Fruit fly (Drosophila melanogaster) whole organism, adult: Measurements from ENCODE around the gene Lkb1.

Experiments
- CG12768 ChIP-seq: fragments of 200-800 bp; sonication (Bioruptor generic); optimal IDR thresholded peaks from 2 replicates; lab custom pipeline; 2017; ENCODE audit warnings: missing biosample characterization, missing genetic modification characterization, mild to moderate bottlenecking, moderate library complexity, missing genetic modification reagents
- CG14711 ChIP-seq: fragments of 200-800 bp; sonication (Bioruptor generic); optimal IDR thresholded peaks from 2 replicates; lab custom pipeline; 2018; ENCODE audit warnings: missing biosample characterization, mild to moderate bottlenecking, missing genetic modification characterization, moderate library complexity
- CG1620 ChIP-seq: fragments of 200-800 bp; sonication (Bioruptor generic); optimal IDR thresholded peaks from 2 replicates; lab custom pipeline; 2016; ENCODE audit warnings: missing biosample characterization, missing genetic modification characterization
- CG7045 ChIP-seq: fragments of 200-800 bp; sonication (Bioruptor generic); optimal IDR thresholded peaks from 2 replicates; lab custom pipeline; 2017; ENCODE audit warnings: missing biosample characterization, mild to moderate bottlenecking, missing genetic modification characterization
- Clk ChIP-seq: fragments of 200-800 bp; sonication (Bioruptor generic); optimal IDR thresholded peaks from 2 replicates; lab custom pipeline; 2017; ENCODE audit warnings: missing biosample characterization, missing genetic modification characterization
- Hr96 ChIP-seq: fragments of 200-800 bp; sonication (Bioruptor generic); optimal IDR thresholded peaks from 2 replicates; lab custom pipeline; 2016; ENCODE audit warnings: missing biosample characterization, missing genetic modification characterization
- Mnt ChIP-seq: fragments of 200-800 bp; sonication (Bioruptor generic); optimal IDR thresholded peaks from 2 replicates; lab custom pipeline; 2016; ENCODE audit warnings: missing biosample characterization, mild to moderate bottlenecking, missing genetic modification characterization
- bab1 ChIP-seq: fragments of 200-800 bp; sonication (Bioruptor generic); optimal IDR thresholded peaks from 3 replicates; lab custom pipeline; 2019; ENCODE audit warnings: missing biosample characterization, mild to moderate bottlenecking, missing genetic modification characterization, moderate library complexity
- cic ChIP-seq: fragments of 200-800 bp; sonication (Bioruptor generic); optimal IDR thresholded peaks from 2 replicates; lab custom pipeline; 2017; ENCODE audit warnings: missing biosample characterization, mild to moderate bottlenecking, missing genetic modification characterization, moderate library complexity
- cnc ChIP-seq, 2 experiments: fragments of >200 bp; optimal IDR thresholded peaks; 2 replicates each; lab custom pipeline; 2017
- kay ChIP-seq: fragments of 200-800 bp; sonication (Bioruptor generic); peaks from one replicate; lab custom pipeline; 2016; ENCODE audit warnings: missing biosample characterization, missing genetic modification characterization, borderline replicate concordance
- ovo ChIP-seq: fragments of 200-800 bp; sonication (Bioruptor generic); optimal IDR thresholded peaks from 2 replicates; lab custom pipeline; 2016; ENCODE audit warnings: missing biosample characterization, missing genetic modification characterization
- pad ChIP-seq: fragments of 200-800 bp; sonication (Bioruptor generic); optimal IDR thresholded peaks from 3 replicates; lab custom pipeline; 2017; ENCODE audit warnings: missing biosample characterization, missing genetic modification characterization, mild to moderate bottlenecking, moderate library complexity, missing genetic modification reagents
- toe ChIP-seq: fragments of 200-800 bp; sonication (Bioruptor generic); optimal IDR thresholded peaks from 2 replicates; lab custom pipeline; 2016; ENCODE audit warnings: missing biosample characterization, missing genetic modification characterization

DNA sequence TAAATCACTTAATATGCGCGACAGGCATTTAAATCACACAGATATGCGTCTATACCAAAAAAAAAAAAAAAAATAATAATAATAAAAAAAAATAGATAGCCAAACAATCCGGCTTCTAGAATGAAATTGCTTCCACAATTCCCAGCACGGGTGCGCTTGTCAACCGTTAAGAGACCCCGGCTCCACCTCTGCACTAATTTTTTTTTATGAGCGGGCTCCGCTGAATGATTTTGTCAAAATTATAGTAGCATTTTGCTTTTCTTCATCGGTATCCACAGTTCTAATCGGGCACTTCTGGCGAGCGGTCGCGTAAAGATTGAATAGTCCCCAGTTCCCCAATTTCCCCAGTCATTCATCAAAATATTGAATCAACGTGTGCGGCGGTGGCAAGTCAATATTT, 30.1 kb downstream of the Lkb1 start, which contains the start of gene Adgf-C:
- TF ChIP-seq Mnt (no peak), CG1620 (GFP tag; lab: Kevin White, UChicago) (no peak), Hr96 (GFP tag; lab: Kevin White, UChicago) (no peak), toe (GFP tag; lab: Kevin White, UChicago) (no peak), pad (no peak), cic (GFP tag; lab: Kevin White, UChicago) (no peak), CG12768 (GFP tag; lab: Kevin White, UChicago) (no peak), ovo (GFP tag; lab: Kevin White, UChicago) (no peak), CG14711 (tag; lab: Kevin White, UChicago) (no peak), bab1 (GFP tag; lab: Kevin White, UChicago) (no peak), CG7045 (GFP tag; lab: Kevin White, UChicago) (no peak), kay (GFP tag; lab: Kevin White, UChicago) (peak; percentile 46), Clk (GFP tag; lab: Kevin White, UChicago) (no peak), cnc (optimal IDR thresholded peaks at IDR 0.05; lab: Kevin White, UChicago) (no peak)
